Fruit fly (Drosophila melanogaster) whole organism, embryonic: ENCODE data around the gene smid.

ENCODE experiments used
- C15 ChIP-seq: fragments of 200-800 bp; sonication (Bioruptor generic); IDR thresholded peaks from 3 replicates; pipeline ENCODE4 v1.3.6; 2022; ENCODE audit warnings: missing biosample characterization, missing genetic modification characterization
- CG10267 ChIP-seq: fragments of 200-800 bp; sonication (Bioruptor generic); optimal IDR thresholded peaks from 2 replicates; lab custom pipeline; 2018; ENCODE audit warnings: missing biosample characterization, mild to moderate bottlenecking, missing genetic modification characterization, moderate library complexity
- CG10274 ChIP-seq: fragments of 200-800 bp; sonication (Bioruptor generic); optimal IDR thresholded peaks from 3 replicates; lab custom pipeline; 2017; ENCODE audit warnings: missing biosample characterization, mild to moderate bottlenecking, missing genetic modification characterization
- CG11504 ChIP-seq: fragments of 200-800 bp; sonication (Bioruptor generic); optimal IDR thresholded peaks from 3 replicates; lab custom pipeline; 2019; ENCODE audit warnings: missing biosample characterization, mild to moderate bottlenecking, missing genetic modification characterization, moderate library complexity
- CG11695 ChIP-seq: fragments of 200-800 bp; sonication (Bioruptor generic); IDR thresholded peaks from 3 replicates; pipeline ENCODE4 v1.3.6; 2022; ENCODE audit warnings: missing biosample characterization, missing genetic modification characterization
- CG12071 ChIP-seq: fragments of 200-800 bp; sonication (Bioruptor generic); optimal IDR thresholded peaks from 3 replicates; lab custom pipeline; 2018; ENCODE audit warnings: missing biosample characterization, mild to moderate bottlenecking, missing genetic modification characterization
- CG12659 ChIP-seq: fragments of 200-800 bp; sonication (Bioruptor generic); optimal IDR thresholded peaks from 3 replicates; lab custom pipeline; 2017; ENCODE audit warnings: mild to moderate bottlenecking, missing biosample characterization, missing genetic modification reagents, missing genetic modification characterization
- CG14710 ChIP-seq: fragments of 200-800 bp; sonication (Bioruptor generic); optimal IDR thresholded peaks from 3 replicates; lab custom pipeline; 2019; ENCODE audit warnings: missing biosample characterization, mild to moderate bottlenecking, missing genetic modification characterization, moderate library complexity
- CG15514 ChIP-seq: fragments of 200-800 bp; sonication (Bioruptor generic); optimal IDR thresholded peaks from 3 replicates; lab custom pipeline; 2017; ENCODE audit warnings: missing biosample characterization, missing genetic modification characterization, mild to moderate bottlenecking, moderate library complexity, missing genetic modification reagents
- CG1603 ChIP-seq: fragments of 200-800 bp; sonication (Bioruptor generic); optimal IDR thresholded peaks from 2 replicates; lab custom pipeline; 2019; ENCODE audit warnings: missing biosample characterization, mild to moderate bottlenecking, missing genetic modification characterization, moderate library complexity
- CG16813 ChIP-seq: fragments of 200-800 bp; sonication (Bioruptor generic); IDR thresholded peaks from 3 replicates; pipeline ENCODE4 v1.3.6; 2022; ENCODE audit warnings: missing biosample characterization, missing genetic modification characterization; ENCODE audit not compliant: partially characterized antibody
- CG17829 ChIP-seq: fragments of 200-800 bp; optimal IDR thresholded peaks from 2 replicates; lab custom pipeline; 2019; ENCODE audit warnings: missing biosample characterization, mild to moderate bottlenecking, missing genetic modification characterization, moderate library complexity
- CG30020 ChIP-seq: fragments of 200-800 bp; optimal IDR thresholded peaks from 2 replicates; lab custom pipeline; 2019; ENCODE audit warnings: missing biosample characterization, mild to moderate bottlenecking, missing genetic modification characterization, moderate library complexity
- CG4617 ChIP-seq: fragments of 200-800 bp; sonication (Bioruptor generic); optimal IDR thresholded peaks from 3 replicates; lab custom pipeline; 2016; ENCODE audit warnings: missing biosample characterization, missing genetic modification characterization, borderline replicate concordance
- CG4854 ChIP-seq: fragments of 200-800 bp; sonication (Bioruptor generic); optimal IDR thresholded peaks from 2 replicates; lab custom pipeline; 2016; ENCODE audit warnings: missing biosample characterization, missing genetic modification characterization, inconsistent platforms
- CG5180 ChIP-seq: fragments of 200-800 bp; sonication (Bioruptor generic); optimal IDR thresholded peaks from 3 replicates; lab custom pipeline; 2017; ENCODE audit warnings: missing biosample characterization, missing genetic modification characterization, mild to moderate bottlenecking, moderate library complexity, missing genetic modification reagents
- CG6683 ChIP-seq: fragments of 200-800 bp; sonication (Bioruptor generic); optimal IDR thresholded peaks from 2 replicates; lab custom pipeline; 2017; ENCODE audit warnings: missing biosample characterization, mild to moderate bottlenecking, missing genetic modification characterization, missing genetic modification reagents
- CG8089 ChIP-seq: fragments of 200-800 bp; sonication (Bioruptor generic); optimal IDR thresholded peaks from 3 replicates; lab custom pipeline; 2016; ENCODE audit warnings: missing biosample characterization, missing genetic modification characterization
- CG9797 ChIP-seq: fragments of 200-800 bp; sonication (Bioruptor generic); optimal IDR thresholded peaks from 3 replicates; lab custom pipeline; 2018; ENCODE audit warnings: missing biosample characterization, mild to moderate bottlenecking, missing genetic modification characterization
- CoRest ChIP-seq: fragments of 200-800 bp; sonication (Bioruptor generic); optimal IDR thresholded peaks from 3 replicates; lab custom pipeline; 2018; ENCODE audit warnings: missing biosample characterization, mild to moderate bottlenecking, missing genetic modification characterization, moderate library complexity
- Dll ChIP-seq: fragments of 200-800 bp; sonication (Bioruptor generic); IDR thresholded peaks from 4 replicates; pipeline ENCODE4 v1.3.6; 2022; ENCODE audit warnings: missing biosample characterization, missing genetic modification characterization; ENCODE audit not compliant: partially characterized antibody
- Doc3 ChIP-seq: fragments of 200-800 bp; sonication (Bioruptor generic); IDR thresholded peaks from 3 replicates; pipeline ENCODE4 v1.3.6; 2022; ENCODE audit warnings: missing biosample characterization, missing genetic modification characterization; ENCODE audit not compliant: partially characterized antibody
- Dp ChIP-seq: fragments of 200-800 bp; sonication (Bioruptor generic); optimal IDR thresholded peaks from 2 replicates; lab custom pipeline; 2018; ENCODE audit warnings: missing biosample characterization, mild to moderate bottlenecking, missing genetic modification characterization, moderate library complexity
- Dref ChIP-seq: fragments of 200-800 bp; sonication (Bioruptor generic); IDR thresholded peaks from 2 replicates; pipeline ENCODE4 v1.3.6; 2022; ENCODE audit warnings: missing biosample characterization, missing genetic modification characterization
- E2f2 ChIP-seq: fragments of 200-800 bp; sonication (Bioruptor generic); IDR thresholded peaks from 2 replicates; pipeline ENCODE4 v1.3.6; 2022; ENCODE audit warnings: missing biosample characterization, missing genetic modification characterization
- ERR ChIP-seq: fragments of 200-800 bp; sonication (Bioruptor generic); optimal IDR thresholded peaks from 2 replicates; lab custom pipeline; 2016; ENCODE audit warnings: missing biosample characterization, missing genetic modification characterization
- Ets65A ChIP-seq: fragments of 200-800 bp; sonication (Bioruptor generic); peaks from one replicate; lab custom pipeline; 2016; ENCODE audit warnings: missing biosample characterization, missing genetic modification characterization
- Ets97D ChIP-seq: fragments of 200-800 bp; sonication (Bioruptor generic); optimal IDR thresholded peaks from 3 replicates; lab custom pipeline; 2016; ENCODE audit warnings: missing biosample characterization, missing genetic modification characterization
- Hr39 ChIP-seq: fragments of >200 bp; optimal IDR thresholded peaks from 2 replicates; lab custom pipeline; 2017
- MBD-R2 ChIP-seq: fragments of 200-800 bp; sonication (Bioruptor generic); IDR thresholded peaks from 2 replicates; pipeline ENCODE4 v1.3.6; 2022; ENCODE audit warnings: missing biosample characterization, missing genetic modification characterization
- Max ChIP-seq: fragments of 200-800 bp; sonication (Bioruptor generic); optimal IDR thresholded peaks from 2 replicates; lab custom pipeline; 2016; ENCODE audit warnings: missing biosample characterization, mild to moderate bottlenecking, missing genetic modification characterization
- Med ChIP-seq: fragments of 200-800 bp; sonication (Bioruptor generic); peaks from one replicate; lab custom pipeline; 2016; ENCODE audit warnings: missing biosample characterization, missing genetic modification characterization, mild to moderate bottlenecking, inconsistent platforms, moderate library complexity
- Rx ChIP-seq: fragments of 200-800 bp; sonication (Bioruptor generic); IDR thresholded peaks from 2 replicates; pipeline ENCODE4 v1.3.6; 2022; ENCODE audit warnings: missing biosample characterization, missing genetic modification characterization
- Scr ChIP-seq: fragments of 200-800 bp; sonication (Bioruptor generic); IDR thresholded peaks from 2 replicates; pipeline ENCODE4 v1.3.6; 2022; ENCODE audit warnings: missing biosample characterization, missing genetic modification characterization; ENCODE audit not compliant: partially characterized antibody
- Sry-δ ChIP-seq: fragments of 200-800 bp; sonication (Bioruptor generic); optimal IDR thresholded peaks from 2 replicates; lab custom pipeline; 2016; ENCODE audit warnings: missing biosample characterization, missing genetic modification characterization
- Stat92E ChIP-seq, 3 experiments: fragments of >200 bp in 2 of 3; fragments of 200-800 bp in 1 of 3; sonication (Bioruptor generic) in 1 of 3; optimal IDR thresholded peaks; 2 replicates each; lab custom pipeline; 2017 to 2019; ENCODE audit warnings: missing biosample characterization in 3 of 3, missing genetic modification characterization in 3 of 3, mild to moderate bottlenecking in 1 of 3, moderate library complexity in 1 of 3
- Xrp1 ChIP-seq: fragments of 200-800 bp; sonication (Bioruptor generic); IDR thresholded peaks from 2 replicates; pipeline ENCODE4 v1.3.6; 2022; ENCODE audit warnings: missing biosample characterization, missing genetic modification characterization
- YL-1 ChIP-seq: fragments of 200-800 bp; sonication (Bioruptor generic); optimal IDR thresholded peaks from 3 replicates; lab custom pipeline; 2017; ENCODE audit warnings: missing biosample characterization, mild to moderate bottlenecking, missing genetic modification characterization
- abd-A ChIP-seq: fragments of 200-800 bp; sonication (Bioruptor generic); optimal IDR thresholded peaks from 3 replicates; lab custom pipeline; 2019; ENCODE audit warnings: missing biosample characterization, mild to moderate bottlenecking, missing genetic modification characterization, moderate library complexity
- gce ChIP-seq: fragments of 200-800 bp; sonication (Bioruptor generic); IDR thresholded peaks from 3 replicates; pipeline ENCODE4 v1.3.6; 2022; ENCODE audit warnings: missing biosample characterization, missing genetic modification characterization
- gcm ChIP-seq: fragments of 200-800 bp; sonication (Bioruptor generic); optimal IDR thresholded peaks from 2 replicates; lab custom pipeline; 2019; ENCODE audit warnings: missing biosample characterization, mild to moderate bottlenecking, missing genetic modification characterization, moderate library complexity
- her ChIP-seq: fragments of 200-800 bp; sonication (Bioruptor generic); optimal IDR thresholded peaks from 2 replicates; lab custom pipeline; 2016; ENCODE audit warnings: missing biosample characterization, missing genetic modification characterization
- pan ChIP-seq, 4 experiments: fragments of >200 bp in 3 of 4; fragments of 200-800 bp in 1 of 4; sonication (Bioruptor generic) in 1 of 4; optimal IDR thresholded peaks in 3 of 4; IDR thresholded peaks in 1 of 4; 2 replicates each; pipeline versions ENCODE4 v1.3.6 to Lab custom; 2017 to 2022; ENCODE audit warnings: missing biosample characterization in 2 of 4, missing genetic modification characterization in 2 of 4, mixed read lengths in 1 of 4
- peb ChIP-seq: fragments of 200-800 bp; sonication (Bioruptor generic); IDR thresholded peaks from 2 replicates; pipeline ENCODE4 v1.3.6; 2022; ENCODE audit warnings: missing biosample characterization, missing genetic modification characterization
- phol ChIP-seq: fragments of 200-800 bp; sonication (Bioruptor generic); optimal IDR thresholded peaks from 3 replicates; lab custom pipeline; 2018; ENCODE audit warnings: missing biosample characterization, mild to moderate bottlenecking, missing genetic modification characterization, moderate library complexity
- sqz ChIP-seq: fragments of 200-800 bp; sonication (Bioruptor generic); optimal IDR thresholded peaks from 3 replicates; lab custom pipeline; 2018; ENCODE audit warnings: missing biosample characterization, mild to moderate bottlenecking, missing genetic modification characterization
- stwl ChIP-seq: fragments of 200-800 bp; sonication (Bioruptor generic); optimal IDR thresholded peaks from 3 replicates; lab custom pipeline; 2018; ENCODE audit warnings: missing biosample characterization, mild to moderate bottlenecking, missing genetic modification characterization, moderate library complexity
- sug ChIP-seq: fragments of 200-800 bp; optimal IDR thresholded peaks from 2 replicates; lab custom pipeline; 2019; ENCODE audit warnings: missing biosample characterization, mild to moderate bottlenecking, missing genetic modification characterization, moderate library complexity
- tna ChIP-seq: fragments of 200-800 bp; sonication (Bioruptor generic); IDR thresholded peaks from 2 replicates; pipeline ENCODE4 v1.3.6; 2022; ENCODE audit warnings: missing biosample characterization, missing genetic modification characterization; ENCODE audit not compliant: partially characterized antibody

The smid gene

DNA sequence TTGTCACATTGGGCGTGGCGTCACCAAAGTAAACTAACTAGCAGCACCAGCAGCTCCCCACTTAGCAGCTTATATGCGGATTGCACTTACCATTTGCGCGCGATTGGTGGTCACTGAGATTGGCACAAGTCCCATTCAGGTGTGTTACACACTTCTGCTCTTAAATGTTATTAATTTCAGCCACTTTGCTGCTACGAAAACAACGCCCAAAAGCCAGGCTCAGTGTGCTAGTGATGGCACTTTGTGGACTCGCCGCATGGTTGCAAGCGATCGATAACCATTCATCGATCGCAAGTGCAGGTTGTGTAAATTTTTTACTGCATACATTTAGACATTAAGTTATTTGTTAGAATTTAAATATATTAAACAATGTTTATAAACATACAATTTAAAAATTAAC, 46.4 kb upstream of the smid start, which contains the start of the genes wrm1 and wrm2 (continued):
- TF ChIP-seq CG11695 (GFP tag; lab: Robert Waterston, UW) (no peak), CG10267 (tag; lab: Kevin White, UChicago) (peak; percentile 47), sqz (GFP tag; lab: Kevin White, UChicago) (no peak), Rx (no peak), CG4617 (GFP tag; lab: Kevin White, UChicago) (peak; percentile 62), CG11504 (peak; percentile 98), Xrp1 (GFP tag; lab: Robert Waterston, UW) (0 out of 2 replicates have a peak, but pooled peaks have one; percentile 5), CG15514 (GFP tag; lab: Kevin White, UChicago) (peak; percentile 38), C15 (GFP tag; lab: Robert Waterston, UW) (no peak), sug (tag; lab: Kevin White, UChicago) (peak; percentile 19), E2f2 (GFP tag; lab: Robert Waterston, UW) (peak; percentile 48; the same call in 1 of the 2 replicates), pan (optimal IDR thresholded peaks at IDR 0.05; lab: Kevin White, UChicago) (no peak), pan (GFP tag; optimal IDR thresholded peaks at IDR 0.05 in 1 of 2, IDR thresholded peaks at IDR 0.05 in 1 of 2) (no peak), Dref (GFP tag; lab: Robert Waterston, UW) (peak; percentile 84), her (GFP tag; lab: Kevin White, UChicago) (no peak), gce (no peak), CG8089 (GFP tag; lab: Kevin White, UChicago) (no peak), CG4854 (no peak), CG16813 (peak; percentile 57; the same call in 2 of the 3 replicates), CG5180 (no peak), gcm (GFP tag; lab: Kevin White, UChicago) (peak; percentile 53), CG30020 (tag; lab: Kevin White, UChicago) (peak; percentile 7), Ets97D (peak; percentile 56), CG14710 (peak; percentile 52), Med (GFP tag; lab: Kevin White, UChicago) (peak; percentile 84), CG6683 (GFP tag; lab: Kevin White, UChicago) (no peak), abd-A (tag; lab: Kevin White, UChicago) (no peak), CG1603 (tag; lab: Kevin White, UChicago) (peak; percentile 47), CG12071 (no peak), MBD-R2 (GFP tag; lab: Robert Waterston, UW) (peak; percentile 87), tna (GFP tag; lab: Robert Waterston, UW) (peak; percentile 67), ERR (GFP tag; lab: Kevin White, UChicago) (no peak), CG12659 (GFP tag; lab: Kevin White, UChicago) (peak; percentile 4), phol (tag; lab: Kevin White, UChicago) (peak; percentile 6), Dll (peak; percentile 69; the same call in 3 of the 4 replicates), Max (peak; percentile 31), Stat92E (GFP tag; optimal IDR thresholded peaks at IDR 0.05; lab: Kevin White, UChicago) (peak in 1 of 3 experiments; percentile 73), Hr39 (lab: Kevin White, UChicago) (no peak), peb (GFP tag; lab: Robert Waterston, UW) (no peak), Dp (GFP tag; lab: Kevin White, UChicago) (peak; percentile 34), CG9797 (GFP tag; lab: Kevin White, UChicago) (peak; percentile 25), CG17829 (tag; lab: Kevin White, UChicago) (peak; percentile 22), stwl (tag; lab: Kevin White, UChicago) (peak; percentile 76), Scr (peak; percentile 61), YL-1 (GFP tag; lab: Kevin White, UChicago) (peak; percentile 93), Doc3 (GFP tag; lab: Robert Waterston, UW) (peak; percentile 57; the same call in 1 of the 3 replicates), CoRest (peak; percentile 15), Sry-δ (GFP tag; lab: Kevin White, UChicago) (peak; percentile 90), CG10274 (GFP tag; lab: Kevin White, UChicago) (no peak), Ets65A (GFP tag; lab: Kevin White, UChicago) (no peak)
